Worm (Caenorhabditis elegans): Measurements from ENCODE around the gene F10C1.8.

The F10C1.8 gene

ce11 chrII:5727707-5728106 lies 26.6 kb upstream of the F10C1.8 start, which contains the start of gene rab-3:
Gene rab-3, minus strand, starts transcription at chrII:5727853.
- TF ChIP-seq F26F4.8 (GFP tag; conservative IDR thresholded peaks at IDR 0.05) (no peak), ctbp-1 (GFP tag; IDR thresholded peaks at IDR 0.05) (0 out of 2 replicates have a peak, but pooled peaks have one; percentile 14), unc-62 (GFP tag; optimal IDR thresholded peaks at IDR 0.05 in 1 of 2) (peak in 1 of 2 experiments; percentile 35), unc-62 (tag; optimal IDR thresholded peaks at IDR 0.05) (no peak), mdt-29 (GFP tag; IDR thresholded peaks at IDR 0.05) (no peak), fkh-10 (GFP tag; optimal IDR thresholded peaks at IDR 0.05) (peak; percentile 10)

ce11 chrII:5730343-5731083 lies 23.8 kb upstream of the F10C1.8 start, which contains the start of the genes C18A3.7 and C18A3.11:
Gene C18A3.7, minus strand, starts transcription at chrII:5730443.
Gene C18A3.11, plus strand, starts transcription at chrII:5731033.
- TF ChIP-seq snpc-1.2 (GFP tag; IDR thresholded peaks at IDR 0.05) = no peak

- TF ChIP-seq ctbp-1 (GFP tag; IDR thresholded peaks at IDR 0.05) (no peak), madf-9 (GFP tag; conservative IDR thresholded peaks at IDR 0.05) (no peak), saeg-2 (GFP tag; IDR thresholded peaks at IDR 0.05) (no peak), lsy-2 (tag; optimal IDR thresholded peaks at IDR 0.05) (no peak), ztf-11 (tag; optimal IDR thresholded peaks at IDR 0.05) (no peak), duxl-1 (tag; optimal IDR thresholded peaks at IDR 0.05; ENCODE audit: poor library complexity) (no peak), ztf-7 (tag; optimal IDR thresholded peaks at IDR 0.05) (no peak), tag-97 (GFP tag; IDR thresholded peaks at IDR 0.05) (no peak)
These were observed 19.4 kb upstream of the F10C1.8 start for ce11 chrII:5734883-5735282.

- TF ChIP-seq unc-62 (GFP tag; optimal IDR thresholded peaks at IDR 0.05 in 1 of 2) = peak in 1 of 2 experiments; percentile 1
- TF ChIP-seq unc-62 (tag; optimal IDR thresholded peaks at IDR 0.05) = no peak
- TF ChIP-seq ZK546.5 (tag; optimal IDR thresholded peaks at IDR 0.05) = no peak
- no peak for TF ChIP-seq ZK337.2 (GFP tag; IDR thresholded peaks at IDR 0.05)
These were observed 18.5 kb upstream of the F10C1.8 start for ce11 chrII:5735744-5736143.

ce11 chrII:5736599-5736998 lies 17.7 kb upstream of the F10C1.8 start:
- TF ChIP-seq mdl-1 (tag; optimal IDR thresholded peaks at IDR 0.05) = no peak
- TF ChIP-seq unc-62 (GFP tag; optimal IDR thresholded peaks at IDR 0.05 in 1 of 2) = peak in 1 of 2 experiments; percentile 97
- TF ChIP-seq unc-62 (tag; optimal IDR thresholded peaks at IDR 0.05) = no peak

- no peak for TF ChIP-seq tag-97 (GFP tag; IDR thresholded peaks at IDR 0.05)
- no peak for TF ChIP-seq unc-130 (GFP tag; optimal IDR thresholded peaks at IDR 0.05)
- TF ChIP-seq aha-1 (tag) = no peak
- TF ChIP-seq D1046.2 (GFP tag; IDR thresholded peaks at IDR 0.05) = no peak
- no peak for TF ChIP-seq mdl-1 (tag; optimal IDR thresholded peaks at IDR 0.05)
- no peak for TF ChIP-seq dmd-6 (GFP tag; IDR thresholded peaks at IDR 0.05)
- TF ChIP-seq arid-1 (GFP tag; conservative IDR thresholded peaks at IDR 0.05) = no peak
- no peak for TF ChIP-seq mxl-3 (GFP tag; optimal IDR thresholded peaks at IDR 0.05)
These were observed 15.5 kb upstream of the F10C1.8 start, which contains the start of gene hlh-14 for ce11 chrII:5738795-5739194. Gene hlh-14, minus strand, starts transcription at chrII:5738895.

ce11 chrII:5742767-5743166 lies 11.5 kb upstream of the F10C1.8 start:
- TF ChIP-seq dmd-6 (GFP tag; IDR thresholded peaks at IDR 0.05) (0 out of 2 replicates have a peak, but pooled peaks have one; percentile 9), F10B5.3 (tag; optimal IDR thresholded peaks at IDR 0.05) (no peak), ces-1 (GFP tag; optimal IDR thresholded peaks at IDR 0.05) (no peak), lin-38 (GFP tag; IDR thresholded peaks at IDR 0.05) (no peak), R02D3.7 (tag; optimal IDR thresholded peaks at IDR 0.05) (no peak), daf-8 (GFP tag; IDR thresholded peaks at IDR 0.05) (no peak), arid-1 (GFP tag; conservative IDR thresholded peaks at IDR 0.05) (no peak), mxl-2 (GFP tag; conservative IDR thresholded peaks at IDR 0.05) (no peak), egl-43 (GFP tag; IDR thresholded peaks at IDR 0.05) (no peak), dpl-1 (GFP tag; optimal IDR thresholded peaks at IDR 0.05) (no peak), nhr-10 (tag; optimal IDR thresholded peaks at IDR 0.05) (no peak), aha-1 (tag) (no peak), hmg-1.1 (GFP tag; IDR thresholded peaks at IDR 0.05) (no peak), pqm-1 (tag; optimal IDR thresholded peaks at IDR 0.05) (peak; percentile 71)
